Worm (Caenorhabditis elegans) whole organism, late embryonic: ENCODE measurements around the gene Y82E9BL.18.

Experiments
- ama-1 ChIP-seq: fragments of 150-350 bp; optimal IDR thresholded peaks from 2 replicates; lab custom pipeline; 2014
- ceh-18 ChIP-seq: sonication (generic microtip); optimal IDR thresholded peaks from 2 replicates; lab custom pipeline; 2016; ENCODE audit warnings: missing genetic modification characterization, missing compliant biosample characterization
- ceh-2 ChIP-seq: sonication (generic microtip); optimal IDR thresholded peaks from 2 replicates; lab custom pipeline; 2016; ENCODE audit warnings: missing genotype, missing genetic modification characterization, missing compliant biosample characterization
- ceh-22 ChIP-seq: sonication (generic microtip); optimal IDR thresholded peaks from 2 replicates; lab custom pipeline; 2017; ENCODE audit warnings: missing biosample characterization, missing genetic modification characterization
- ceh-34 ChIP-seq: sonication (generic microtip); optimal IDR thresholded peaks from 2 replicates; lab custom pipeline; 2016; ENCODE audit warnings: mild to moderate bottlenecking, missing genetic modification characterization, missing compliant biosample characterization
- ceh-45 ChIP-seq: fragments of 200-800 bp; sonication (Bioruptor generic); IDR thresholded peaks from 2 replicates; pipeline ENCODE4 v1.3.6; 2022; ENCODE audit warnings: missing genetic modification reagents, missing genetic modification characterization, missing compliant biosample characterization
- hlh-30 ChIP-seq: sonication (generic microtip); optimal IDR thresholded peaks from 2 replicates; lab custom pipeline; 2017; ENCODE audit warnings: antibody characterized with exemption, missing genetic modification characterization, missing compliant biosample characterization; ENCODE audit not compliant: insufficient read depth
- nfya-1 ChIP-seq: sonication (generic microtip); optimal IDR thresholded peaks from 2 replicates; lab custom pipeline; 2017; ENCODE audit warnings: missing genetic modification characterization, mild to moderate bottlenecking, missing compliant biosample characterization, antibody characterized with exemption, moderate library complexity
- nhr-11 ChIP-seq: fragments of 150-350 bp; optimal IDR thresholded peaks from 2 replicates; lab custom pipeline; 2014; ENCODE audit warnings: missing biosample characterization, missing genetic modification characterization
- pha-4 ChIP-seq: fragments of 150-350 bp; optimal IDR thresholded peaks from 2 replicates; lab custom pipeline; 2018; ENCODE audit warnings: missing biosample characterization, missing genetic modification reagents, missing genetic modification characterization
- pqm-1 ChIP-seq: sonication (generic microtip); optimal IDR thresholded peaks from 2 replicates; lab custom pipeline; 2016; ENCODE audit warnings: missing genetic modification characterization, missing compliant biosample characterization
- unc-55 ChIP-seq: sonication (generic microtip); optimal IDR thresholded peaks from 2 replicates; lab custom pipeline; 2017; ENCODE audit warnings: missing biosample characterization, missing genetic modification reagents, missing genetic modification characterization

DNA sequence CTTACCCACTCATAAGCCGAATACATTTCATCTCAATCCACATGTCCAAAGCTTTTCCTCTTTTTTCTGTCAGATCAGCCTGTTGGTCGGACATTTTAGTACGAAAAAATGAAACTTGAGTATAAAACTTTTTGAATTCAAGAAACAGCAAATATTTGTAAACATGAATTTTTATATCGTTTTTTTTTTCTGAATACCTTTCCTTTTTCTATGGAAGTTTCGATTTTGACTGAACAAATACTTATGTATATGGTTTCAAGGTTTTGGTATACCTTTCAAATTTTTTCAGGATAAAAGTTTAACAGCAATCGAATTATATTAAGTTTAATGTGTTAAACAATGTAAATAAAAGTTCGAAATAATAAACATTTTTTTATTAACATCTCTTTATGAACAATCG, 13.7 kb downstream of the Y82E9BL.18 start, which contains the start of gene fbxa-5:
- TF ChIP-seq ceh-45 (GFP tag; lab: Robert Waterston, UW) (no peak), ceh-2 (tag; lab: Kevin White, UChicago) (no peak), pha-4 (tag; lab: Kevin White, UChicago) (no peak), pqm-1 (tag; lab: Kevin White, UChicago) (no peak), unc-55 (no peak), ceh-18 (no peak), ceh-22 (tag; lab: Kevin White, UChicago) (no peak), nfya-1 (tag; lab: Kevin White, UChicago) (no peak), ceh-34 (tag; lab: Kevin White, UChicago) (no peak), ama-1 (no peak), hlh-30 (tag; lab: Kevin White, UChicago) (no peak), nhr-11 (tag; lab: Kevin White, UChicago) (no peak)
